Fruit fly (Drosophila melanogaster) whole organism, embryonic: ENCODE data around the gene sosie.

Experiments
- CG10209 ChIP-seq: fragments of 200-800 bp; sonication (Bioruptor generic); optimal IDR thresholded peaks from 3 replicates; lab custom pipeline; 2017; ENCODE audit warnings: missing biosample characterization, mild to moderate bottlenecking, missing genetic modification characterization, missing genetic modification reagents
- CG11398 ChIP-seq: fragments of 200-800 bp; sonication (Bioruptor generic); optimal IDR thresholded peaks from 2 replicates; lab custom pipeline; 2016; ENCODE audit warnings: missing biosample characterization, missing genetic modification characterization
- CG11504 ChIP-seq: fragments of 200-800 bp; sonication (Bioruptor generic); optimal IDR thresholded peaks from 3 replicates; lab custom pipeline; 2019; ENCODE audit warnings: missing biosample characterization, mild to moderate bottlenecking, missing genetic modification characterization, moderate library complexity
- CG11695 ChIP-seq: fragments of 200-800 bp; sonication (Bioruptor generic); IDR thresholded peaks from 3 replicates; pipeline ENCODE4 v1.3.6; 2022; ENCODE audit warnings: missing biosample characterization, missing genetic modification characterization
- CG12104 ChIP-seq: fragments of 200-800 bp; sonication (Bioruptor generic); optimal IDR thresholded peaks from 3 replicates; lab custom pipeline; 2016; ENCODE audit warnings: missing biosample characterization, missing genetic modification characterization
- CG1233 ChIP-seq: fragments of 200-800 bp; sonication (Bioruptor generic); optimal IDR thresholded peaks from 4 replicates; lab custom pipeline; 2018; ENCODE audit warnings: missing biosample characterization, mild to moderate bottlenecking, missing genetic modification characterization
- CG12391 ChIP-seq: fragments of 200-800 bp; sonication (Bioruptor generic); optimal IDR thresholded peaks from 3 replicates; lab custom pipeline; 2018; ENCODE audit warnings: missing biosample characterization, mild to moderate bottlenecking, missing genetic modification characterization, moderate library complexity
- CG14860 ChIP-seq: fragments of 200-800 bp; sonication (Bioruptor generic); IDR thresholded peaks from 3 replicates; pipeline ENCODE4 v1.3.6; 2022; ENCODE audit warnings: missing biosample characterization, missing genetic modification characterization; ENCODE audit not compliant: partially characterized antibody
- CG1602 ChIP-seq: fragments of 200-800 bp; sonication (Bioruptor generic); optimal IDR thresholded peaks from 3 replicates; lab custom pipeline; 2016; ENCODE audit warnings: missing biosample characterization, missing genetic modification characterization
- CG16813 ChIP-seq: fragments of 200-800 bp; sonication (Bioruptor generic); IDR thresholded peaks from 3 replicates; pipeline ENCODE4 v1.3.6; 2022; ENCODE audit warnings: missing biosample characterization, missing genetic modification characterization; ENCODE audit not compliant: partially characterized antibody
- CG17385 ChIP-seq: fragments of 200-800 bp; sonication (Bioruptor generic); optimal IDR thresholded peaks from 3 replicates; lab custom pipeline; 2018; ENCODE audit warnings: missing biosample characterization, mild to moderate bottlenecking, missing genetic modification characterization
- CG17912 ChIP-seq: fragments of 200-800 bp; sonication (Bioruptor generic); optimal IDR thresholded peaks from 2 replicates; lab custom pipeline; 2018; ENCODE audit warnings: missing biosample characterization, mild to moderate bottlenecking, missing genetic modification characterization
- CG3847 ChIP-seq: fragments of 200-800 bp; sonication (Bioruptor generic); IDR thresholded peaks from 2 replicates; pipeline ENCODE4 v1.3.6; 2022; ENCODE audit warnings: missing biosample characterization, missing genetic modification characterization
- CG3995 ChIP-seq: fragments of 200-800 bp; sonication (Bioruptor generic); optimal IDR thresholded peaks from 3 replicates; lab custom pipeline; 2016; ENCODE audit warnings: missing biosample characterization, missing genetic modification characterization
- CG4617 ChIP-seq: fragments of 200-800 bp; sonication (Bioruptor generic); optimal IDR thresholded peaks from 3 replicates; lab custom pipeline; 2016; ENCODE audit warnings: missing biosample characterization, missing genetic modification characterization, borderline replicate concordance
- CG5245 ChIP-seq: fragments of 200-800 bp; sonication (Bioruptor generic); optimal IDR thresholded peaks from 3 replicates; lab custom pipeline; 2016; ENCODE audit warnings: missing biosample characterization, missing genetic modification characterization
- CG6272 ChIP-seq: fragments of 200-800 bp; sonication (Bioruptor generic); IDR thresholded peaks from 2 replicates; pipeline ENCODE4 v1.3.6; 2022; ENCODE audit warnings: missing biosample characterization, missing genetic modification characterization
- CG6791 ChIP-seq: fragments of 200-800 bp; sonication (Bioruptor generic); IDR thresholded peaks from 3 replicates; pipeline ENCODE4 v1.3.6; 2022; ENCODE audit warnings: missing biosample characterization, missing genetic modification characterization; ENCODE audit not compliant: partially characterized antibody
- CG7928 ChIP-seq: fragments of 200-800 bp; sonication (Bioruptor generic); optimal IDR thresholded peaks from 2 replicates; lab custom pipeline; 2017; ENCODE audit warnings: missing biosample characterization, mild to moderate bottlenecking, missing genetic modification characterization
- HHEX ChIP-seq: fragments of 200-800 bp; sonication (Bioruptor generic); optimal IDR thresholded peaks from 3 replicates; lab custom pipeline; 2017; ENCODE audit warnings: missing biosample characterization, mild to moderate bottlenecking, missing genetic modification characterization, missing genetic modification reagents
- Hr78 ChIP-seq, 2 experiments: fragments of 200-800 bp in 1 of 2; fragments of >200 bp in 1 of 2; sonication (Bioruptor generic) in 1 of 2; optimal IDR thresholded peaks; 2 replicates each; lab custom pipeline; 2017 to 2019; ENCODE audit warnings: missing biosample characterization in 2 of 2, missing genetic modification characterization in 2 of 2, mild to moderate bottlenecking in 1 of 2, moderate library complexity in 1 of 2
- Lhr ChIP-seq: fragments of 200-800 bp; sonication (Bioruptor generic); optimal IDR thresholded peaks from 3 replicates; lab custom pipeline; 2017; ENCODE audit warnings: mild to moderate bottlenecking, missing biosample characterization, missing genetic modification reagents, missing genetic modification characterization
- MBD-R2 ChIP-seq: fragments of 200-800 bp; sonication (Bioruptor generic); IDR thresholded peaks from 2 replicates; pipeline ENCODE4 v1.3.6; 2022; ENCODE audit warnings: missing biosample characterization, missing genetic modification characterization
- Mad ChIP-seq: fragments of 200-800 bp; sonication (Bioruptor generic); optimal IDR thresholded peaks from 2 replicates; lab custom pipeline; 2016; ENCODE audit warnings: missing biosample characterization, missing genetic modification characterization
- Med ChIP-seq: fragments of 200-800 bp; sonication (Bioruptor generic); peaks from one replicate; lab custom pipeline; 2016; ENCODE audit warnings: missing biosample characterization, missing genetic modification characterization, mild to moderate bottlenecking, inconsistent platforms, moderate library complexity
- Myb ChIP-seq: fragments of 200-800 bp; sonication (Bioruptor generic); optimal IDR thresholded peaks from 2 replicates; lab custom pipeline; 2016; ENCODE audit warnings: missing biosample characterization, missing genetic modification characterization
- Rx ChIP-seq: fragments of 200-800 bp; sonication (Bioruptor generic); IDR thresholded peaks from 2 replicates; pipeline ENCODE4 v1.3.6; 2022; ENCODE audit warnings: missing biosample characterization, missing genetic modification characterization
- Scr ChIP-seq: fragments of 200-800 bp; sonication (Bioruptor generic); IDR thresholded peaks from 2 replicates; pipeline ENCODE4 v1.3.6; 2022; ENCODE audit warnings: missing biosample characterization, missing genetic modification characterization; ENCODE audit not compliant: partially characterized antibody
- Trl ChIP-seq, 3 experiments: fragments of >200 bp in 2 of 3; fragments of 200-800 bp in 1 of 3; sonication (Bioruptor generic) in 1 of 3; optimal IDR thresholded peaks; 2 replicates in 1 of 3; 3 replicates in 2 of 3; lab custom pipeline; 2016 to 2017; ENCODE audit warnings: missing biosample characterization in 1 of 3, missing genetic modification characterization in 1 of 3
- ab ChIP-seq: fragments of 200-800 bp; sonication (Bioruptor generic); optimal IDR thresholded peaks from 2 replicates; lab custom pipeline; 2016; ENCODE audit warnings: missing biosample characterization, missing genetic modification characterization
- ac ChIP-seq: fragments of 200-800 bp; sonication (Bioruptor generic); optimal IDR thresholded peaks from 3 replicates; lab custom pipeline; 2017; ENCODE audit warnings: missing biosample characterization, mild to moderate bottlenecking, missing genetic modification characterization
- aop ChIP-seq: fragments of 200-800 bp; sonication (Bioruptor generic); IDR thresholded peaks from 2 replicates; pipeline ENCODE4 v1.3.6; 2022; ENCODE audit warnings: missing biosample characterization, missing genetic modification characterization
- ato ChIP-seq: fragments of 200-800 bp; sonication (Bioruptor generic); IDR thresholded peaks from 2 replicates; pipeline ENCODE4 v1.3.6; 2022; ENCODE audit warnings: missing biosample characterization, missing genetic modification characterization; ENCODE audit not compliant: partially characterized antibody
- btn ChIP-seq: fragments of 200-800 bp; sonication (Bioruptor generic); optimal IDR thresholded peaks from 2 replicates; lab custom pipeline; 2016; ENCODE audit warnings: missing biosample characterization, missing genetic modification characterization
- emc ChIP-seq: fragments of 200-800 bp; sonication (Bioruptor generic); optimal IDR thresholded peaks from 2 replicates; lab custom pipeline; 2016; ENCODE audit warnings: missing biosample characterization, missing genetic modification characterization
- fd96Cb ChIP-seq: fragments of 200-800 bp; sonication (Bioruptor generic); optimal IDR thresholded peaks from 2 replicates; lab custom pipeline; 2018; ENCODE audit warnings: missing biosample characterization, mild to moderate bottlenecking, missing genetic modification characterization, moderate library complexity
- her ChIP-seq: fragments of 200-800 bp; sonication (Bioruptor generic); optimal IDR thresholded peaks from 2 replicates; lab custom pipeline; 2016; ENCODE audit warnings: missing biosample characterization, missing genetic modification characterization
- inv ChIP-seq: fragments of 200-800 bp; sonication (Bioruptor generic); IDR thresholded peaks from 2 replicates; pipeline ENCODE4 v1.3.6; 2022; ENCODE audit warnings: missing biosample characterization, missing genetic modification characterization; ENCODE audit not compliant: partially characterized antibody
- lab ChIP-seq: fragments of 200-800 bp; sonication (Bioruptor generic); optimal IDR thresholded peaks from 3 replicates; lab custom pipeline; 2017; ENCODE audit warnings: missing biosample characterization, missing genetic modification characterization, mild to moderate bottlenecking, moderate library complexity, missing genetic modification reagents
- lilli ChIP-seq: fragments of 200-800 bp; sonication (Bioruptor generic); optimal IDR thresholded peaks from 3 replicates; lab custom pipeline; 2016; ENCODE audit warnings: missing biosample characterization, missing genetic modification characterization
- lov ChIP-seq, 2 experiments: fragments of 200-800 bp in 1 of 2; fragments of >200 bp in 1 of 2; sonication (Bioruptor generic) in 1 of 2; IDR thresholded peaks in 1 of 2; optimal IDR thresholded peaks in 1 of 2; 2 replicates in 1 of 2; 3 replicates in 1 of 2; pipeline versions ENCODE4 v1.3.6 to Lab custom; 2017 to 2022; ENCODE audit warnings: missing biosample characterization in 1 of 2, missing genetic modification characterization in 1 of 2
- pan ChIP-seq, 4 experiments: fragments of >200 bp in 3 of 4; fragments of 200-800 bp in 1 of 4; sonication (Bioruptor generic) in 1 of 4; optimal IDR thresholded peaks in 3 of 4; IDR thresholded peaks in 1 of 4; 2 replicates each; pipeline versions ENCODE4 v1.3.6 to Lab custom; 2017 to 2022; ENCODE audit warnings: missing biosample characterization in 2 of 4, missing genetic modification characterization in 2 of 4, mixed read lengths in 1 of 4
- sisA ChIP-seq: fragments of 200-800 bp; sonication (Bioruptor generic); IDR thresholded peaks from 2 replicates; pipeline ENCODE4 v1.3.6; 2022; ENCODE audit warnings: missing biosample characterization, missing genetic modification characterization
- slou ChIP-seq: fragments of 200-800 bp; sonication (Bioruptor generic); optimal IDR thresholded peaks from 3 replicates; lab custom pipeline; 2016; ENCODE audit warnings: missing biosample characterization, missing genetic modification characterization
- tna ChIP-seq: fragments of 200-800 bp; sonication (Bioruptor generic); IDR thresholded peaks from 2 replicates; pipeline ENCODE4 v1.3.6; 2022; ENCODE audit warnings: missing biosample characterization, missing genetic modification characterization; ENCODE audit not compliant: partially characterized antibody
- tup ChIP-seq: fragments of 200-800 bp; sonication (Bioruptor generic); optimal IDR thresholded peaks from 2 replicates; lab custom pipeline; 2016; ENCODE audit warnings: missing biosample characterization, mild to moderate bottlenecking, missing genetic modification characterization, moderate library complexity
- tx ChIP-seq: fragments of 200-800 bp; sonication (Bioruptor generic); optimal IDR thresholded peaks from 2 replicates; lab custom pipeline; 2016; ENCODE audit warnings: missing biosample characterization, missing genetic modification characterization
- zfh2 ChIP-seq: fragments of 200-800 bp; sonication (Bioruptor generic); optimal IDR thresholded peaks from 2 replicates; lab custom pipeline; 2016; ENCODE audit warnings: missing biosample characterization, missing genetic modification characterization

sosie gene

dm6 chr3R:24850420-24850819 lies 16.7 kb downstream of the sosie start, which contains the start of gene CG7006 (continued):
- TF ChIP-seq CG3995 (peak; percentile 56), CG16813 (GFP tag; lab: Robert Waterston, UW) (peak; percentile 79), lab (GFP tag; lab: Kevin White, UChicago) (no peak), CG12391 (tag; lab: Kevin White, UChicago) (peak; percentile 55), CG6272 (GFP tag; lab: Robert Waterston, UW) (peak; percentile 29; the same call in 1 of the 2 replicates), lov (optimal IDR thresholded peaks at IDR 0.05; lab: Kevin White, UChicago) (no peak), lov (GFP tag; IDR thresholded peaks at IDR 0.05; lab: Robert Waterston, UW) (no peak), pan (optimal IDR thresholded peaks at IDR 0.05; lab: Kevin White, UChicago) (no peak), pan (GFP tag; optimal IDR thresholded peaks at IDR 0.05 in 1 of 2, IDR thresholded peaks at IDR 0.05 in 1 of 2) (peak in 1 of 2 experiments; percentile 60), CG17385 (peak; percentile 63), CG4617 (peak; percentile 79), fd96Cb (tag; lab: Kevin White, UChicago) (peak; percentile 12), CG7928 (GFP tag; lab: Kevin White, UChicago) (peak; percentile 29), Trl (optimal IDR thresholded peaks at IDR 0.05; lab: Kevin White, UChicago) (no peak), Trl (GFP tag; optimal IDR thresholded peaks at IDR 0.05; lab: Kevin White, UChicago) (peak; percentile 82), Hr78 (GFP tag; optimal IDR thresholded peaks at IDR 0.05; lab: Kevin White, UChicago) (no peak), ac (GFP tag; lab: Kevin White, UChicago) (no peak), Rx (GFP tag; lab: Robert Waterston, UW) (peak; percentile 32; the same call in 1 of the 2 replicates), CG5245 (GFP tag; lab: Kevin White, UChicago) (peak; percentile 55), CG12104 (GFP tag; lab: Kevin White, UChicago) (no peak), CG17912 (GFP tag; lab: Kevin White, UChicago) (no peak), slou (GFP tag; lab: Kevin White, UChicago) (peak; percentile 67), tx (peak; percentile 75), Mad (GFP tag; lab: Kevin White, UChicago) (peak; percentile 50), CG1233 (GFP tag; lab: Kevin White, UChicago) (peak; percentile 30), Lhr (GFP tag; lab: Kevin White, UChicago) (peak; percentile 21), sisA (GFP tag; lab: Robert Waterston, UW) (peak; percentile 51; the same call in 1 of the 2 replicates), CG11695 (GFP tag; lab: Robert Waterston, UW) (no peak), CG6791 (peak; percentile 88), ab (GFP tag; lab: Kevin White, UChicago) (peak; percentile 16), her (GFP tag; lab: Kevin White, UChicago) (peak; percentile 75), zfh2 (GFP tag; lab: Kevin White, UChicago) (peak; percentile 91), Myb (GFP tag; lab: Kevin White, UChicago) (peak; percentile 95), aop (GFP tag; lab: Robert Waterston, UW) (0 out of 2 replicates have a peak, but pooled peaks have one; percentile 28), CG11504 (tag; lab: Kevin White, UChicago) (no peak), HHEX (peak; percentile 27), emc (peak; percentile 23), tup (GFP tag; lab: Kevin White, UChicago) (peak; percentile 49), inv (peak; percentile 69), MBD-R2 (peak; percentile 81), Scr (GFP tag; lab: Robert Waterston, UW) (peak; percentile 75), CG1602 (GFP tag; lab: Kevin White, UChicago) (peak; percentile 56), tna (GFP tag; lab: Robert Waterston, UW) (peak; percentile 44; the same call in 1 of the 2 replicates), CG10209 (GFP tag; lab: Kevin White, UChicago) (peak; percentile 71), CG14860 (peak; percentile 61), lilli (GFP tag; lab: Kevin White, UChicago) (peak; percentile 84), CG11398 (peak; percentile 46), Med (GFP tag; lab: Kevin White, UChicago) (peak; percentile 96), btn (GFP tag; lab: Kevin White, UChicago) (peak; percentile 33), CG3847 (GFP tag; lab: Robert Waterston, UW) (peak; percentile 96), ato (GFP tag; lab: Robert Waterston, UW) (peak; percentile 75)
